Worm (Caenorhabditis elegans): ENCODE measurements around the gene F08F8.7.

Gene F08F8.7

ce11 chrIII:7300763-7301162, 46.2 kb downstream of the F08F8.7 start:
- TF ChIP-seq nhr-19 (GFP tag; conservative IDR thresholded peaks at IDR 0.05) (peak; percentile 33), nhr-20 (tag; optimal IDR thresholded peaks at IDR 0.05) (peak; percentile 40), pqm-1 (tag; optimal IDR thresholded peaks at IDR 0.05) (no peak), fkh-4 (tag; optimal IDR thresholded peaks at IDR 0.05; ENCODE audit: borderline replicate concordance) (no peak), nhr-76 (tag; optimal IDR thresholded peaks at IDR 0.05) (no peak), tlp-1 (tag; optimal IDR thresholded peaks at IDR 0.05) (no peak), hpl-2 (GFP tag; optimal IDR thresholded peaks at IDR 0.05) (no peak), nhr-85 (tag) (peak; percentile 87), unc-62 (GFP tag; optimal IDR thresholded peaks at IDR 0.05) (no peak), elt-3 (tag; optimal IDR thresholded peaks at IDR 0.05) (peak in 1 of 6 experiments; percentile 2), blmp-1 (tag; optimal IDR thresholded peaks at IDR 0.05) (peak; percentile 82), lin-35 (GFP tag; optimal IDR thresholded peaks at IDR 0.05) (peak in 1 of 2 experiments; percentile 38), lin-14 (GFP tag; optimal IDR thresholded peaks at IDR 0.05) (peak; percentile 44), efl-1 (optimal IDR thresholded peaks at IDR 0.05) (no peak), efl-1 (GFP tag; optimal IDR thresholded peaks at IDR 0.05 in 1 of 2) (peak in 1 of 2 experiments; percentile 73), lsy-2 (tag; optimal IDR thresholded peaks at IDR 0.05) (peak in 1 of 2 experiments; percentile 17), grh-1 (GFP tag; IDR thresholded peaks at IDR 0.05) (peak; percentile 32; the same call in 1 of the 2 replicates), snu-23 (GFP tag; optimal IDR thresholded peaks at IDR 0.05) (peak; percentile 4), ama-1 (optimal IDR thresholded peaks at IDR 0.05) (no peak)

ce11 chrIII:7300169-7300568, 46.8 kb downstream of the F08F8.7 start:
- no peak for TF ChIP-seq dsc-1 (tag; optimal IDR thresholded peaks at IDR 0.05)
- no peak for TF ChIP-seq fkh-10 (GFP tag; optimal IDR thresholded peaks at IDR 0.05)
- peak; percentile 64 for TF ChIP-seq blmp-1 (tag; optimal IDR thresholded peaks at IDR 0.05)
- peak; percentile 84 for TF ChIP-seq nhr-90 (tag; optimal IDR thresholded peaks at IDR 0.05; ENCODE audit: poor library complexity)
- no peak for TF ChIP-seq hpl-2 (GFP tag; optimal IDR thresholded peaks at IDR 0.05)
- TF ChIP-seq unc-62 (GFP tag; optimal IDR thresholded peaks at IDR 0.05) = no peak
- peak; percentile 81 for TF ChIP-seq lin-14 (GFP tag; optimal IDR thresholded peaks at IDR 0.05)
- TF ChIP-seq skn-1 (tag; optimal IDR thresholded peaks at IDR 0.05) = no peak
- TF ChIP-seq C04F5.9 (tag; optimal IDR thresholded peaks at IDR 0.05) = no peak
- peak; percentile 85 for TF ChIP-seq nhr-71 (tag; optimal IDR thresholded peaks at IDR 0.05)
- TF ChIP-seq mef-2 (tag; optimal IDR thresholded peaks at IDR 0.05) = no peak
- no peak for TF ChIP-seq snpc-4 (tag; optimal IDR thresholded peaks at IDR 0.05)
- TF ChIP-seq aly-2 (tag; optimal IDR thresholded peaks at IDR 0.05) = no peak
- TF ChIP-seq unc-98 (GFP tag; IDR thresholded peaks at IDR 0.05) = no peak
- no peak for TF ChIP-seq ztf-4 (tag; optimal IDR thresholded peaks at IDR 0.05)
- peak in 3 of 6 experiments; percentile 27 to 90 (median 89) for TF ChIP-seq elt-3 (tag; optimal IDR thresholded peaks at IDR 0.05)
- TF ChIP-seq nhr-12 (tag; optimal IDR thresholded peaks at IDR 0.05) = no peak
- TF ChIP-seq sptf-1 (tag; optimal IDR thresholded peaks at IDR 0.05) = no peak
- TF ChIP-seq swsn-7 (tag; optimal IDR thresholded peaks at IDR 0.05) = no peak
- no peak for TF ChIP-seq jun-1 (tag; optimal IDR thresholded peaks at IDR 0.05)
- no peak for TF ChIP-seq pax-3 (tag; optimal IDR thresholded peaks at IDR 0.05)
- no peak for TF ChIP-seq elt-2 (tag; optimal IDR thresholded peaks at IDR 0.05)
- TF ChIP-seq F16B12.6 (tag; optimal IDR thresholded peaks at IDR 0.05) = no peak
- no peak for TF ChIP-seq ces-1 (GFP tag; optimal IDR thresholded peaks at IDR 0.05)
- peak; percentile 54 for TF ChIP-seq nhr-47 (tag; optimal IDR thresholded peaks at IDR 0.05)
- TF ChIP-seq C34B4.2 (tag; optimal IDR thresholded peaks at IDR 0.05) = no peak
- no peak for TF ChIP-seq ets-5 (GFP tag; IDR thresholded peaks at IDR 0.05)
- TF ChIP-seq nhr-237 (tag; optimal IDR thresholded peaks at IDR 0.05) = no peak
- TF ChIP-seq nhr-11 (tag; optimal IDR thresholded peaks at IDR 0.05) = no peak
- no peak for TF ChIP-seq xbp-1 (tag; optimal IDR thresholded peaks at IDR 0.05)
- no peak for TF ChIP-seq unc-130 (tag; optimal IDR thresholded peaks at IDR 0.05)
- no peak for TF ChIP-seq ama-1 (optimal IDR thresholded peaks at IDR 0.05)
- no peak for TF ChIP-seq rnt-1 (tag; optimal IDR thresholded peaks at IDR 0.05)
- TF ChIP-seq irx-1 (tag; optimal IDR thresholded peaks at IDR 0.05) = no peak
- no peak for TF ChIP-seq nhr-84 (tag; optimal IDR thresholded peaks at IDR 0.05)
- TF ChIP-seq tbx-2 (tag; optimal IDR thresholded peaks at IDR 0.05) = peak; percentile 63
- TF ChIP-seq egl-27 (tag; optimal IDR thresholded peaks at IDR 0.05) = no peak
- no peak for TF ChIP-seq ceh-8 (GFP tag; optimal IDR thresholded peaks at IDR 0.05)
- no peak for TF ChIP-seq ceh-88 (GFP tag; IDR thresholded peaks at IDR 0.05)
- TF ChIP-seq snu-23 (GFP tag; optimal IDR thresholded peaks at IDR 0.05) = peak; percentile 59
- TF ChIP-seq lin-35 (GFP tag; optimal IDR thresholded peaks at IDR 0.05) = peak in 1 of 2 experiments; percentile 59
- TF ChIP-seq hlh-4 (tag; optimal IDR thresholded peaks at IDR 0.05) = no peak
